Fruit fly (Drosophila melanogaster): ENCODE measurements around the gene w.

Gene w

DNA sequence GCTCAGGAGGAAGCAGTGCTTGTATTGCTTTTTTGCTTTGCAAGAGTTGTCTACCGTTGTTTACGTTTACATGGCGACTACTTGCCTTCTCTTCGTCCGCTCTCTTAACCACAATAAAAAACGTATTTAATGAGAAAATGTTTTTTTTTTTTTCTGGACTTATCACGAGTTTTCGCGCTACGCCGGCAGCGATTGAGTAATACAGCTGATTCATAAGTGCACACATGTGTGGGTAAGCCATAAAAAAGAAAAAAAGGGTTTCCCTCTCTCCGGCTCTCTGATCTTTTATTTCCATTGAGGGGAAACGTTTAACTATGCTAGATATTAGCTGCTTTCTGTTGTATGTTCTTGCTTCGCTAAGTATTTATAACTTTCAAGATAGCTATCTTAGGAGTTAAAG, 54.2 kb downstream of the w start:
- TF ChIP-seq D1 (tag; optimal IDR thresholded peaks at IDR 0.05) = no peak
- no peak for TF ChIP-seq EcR (GFP tag; optimal IDR thresholded peaks at IDR 0.05)
- TF ChIP-seq Pif1B (GFP tag; optimal IDR thresholded peaks at IDR 0.05) = peak; percentile 55
- no peak for TF ChIP-seq CG14655 (GFP tag; optimal IDR thresholded peaks at IDR 0.05)
- peak; percentile 3 for TF ChIP-seq CG8301 (tag; optimal IDR thresholded peaks at IDR 0.05)
- peak; percentile 85 for TF ChIP-seq CG12605 (GFP tag; IDR thresholded peaks at IDR 0.05)
- no peak for TF ChIP-seq fd96Ca (GFP tag; IDR thresholded peaks at IDR 0.05)
- peak; percentile 59; the same call in 2 of the 3 replicates for TF ChIP-seq CG4496 (GFP tag; IDR thresholded peaks at IDR 0.05)
- TF ChIP-seq CG9948 (tag; optimal IDR thresholded peaks at IDR 0.05) = peak; percentile 8
- TF ChIP-seq Pif1A (GFP tag; optimal IDR thresholded peaks at IDR 0.05) = peak; percentile 50
- TF ChIP-seq CG8159 (tag; optimal IDR thresholded peaks at IDR 0.05) = peak; percentile 12
- TF ChIP-seq rn (GFP tag; IDR thresholded peaks at IDR 0.05) = no peak
- TF ChIP-seq Snoo (tag; optimal IDR thresholded peaks at IDR 0.05) = no peak
- no peak for TF ChIP-seq CG13204 (GFP tag; optimal IDR thresholded peaks at IDR 0.05)
- peak; percentile 45; the same call in 1 of the 2 replicates for TF ChIP-seq CG32121 (GFP tag; IDR thresholded peaks at IDR 0.05)
- TF ChIP-seq CG10348 (GFP tag; IDR thresholded peaks at IDR 0.05) = no peak
- TF ChIP-seq CG15710 (tag; optimal IDR thresholded peaks at IDR 0.05) = peak; percentile 41
- TF ChIP-seq CG17806 (tag; optimal IDR thresholded peaks at IDR 0.05) = no peak
- TF ChIP-seq gl (tag; optimal IDR thresholded peaks at IDR 0.05) = peak; percentile 65
- TF ChIP-seq CG34367 (tag; optimal IDR thresholded peaks at IDR 0.05) = peak; percentile 30
- TF ChIP-seq Ets98B (GFP tag; IDR thresholded peaks at IDR 0.05) = peak; percentile 62; the same call in 1 of the 2 replicates
